Fruit fly (Drosophila melanogaster) whole organism: ENCODE measurements around the gene CG17118.

Experiments
- CG8478 ChIP-seq: fragments of >200 bp; optimal IDR thresholded peaks from 2 replicates; lab custom pipeline; 2018; ENCODE audit warnings: inconsistent platforms
- Dll ChIP-seq: fragments of >200 bp; optimal IDR thresholded peaks from 2 replicates; lab custom pipeline; 2017
- EcR ChIP-seq, 2 experiments: fragments of >200 bp; optimal IDR thresholded peaks; 2 replicates each; lab custom pipeline; 2017; ENCODE audit warnings: missing biosample characterization in 2 of 2, missing genetic modification characterization in 2 of 2, missing genetic modification reagents in 2 of 2
- pan ChIP-seq: fragments of >200 bp; optimal IDR thresholded peaks from 2 replicates; lab custom pipeline; 2017
- psq ChIP-seq: fragments of >200 bp; optimal IDR thresholded peaks from 2 replicates; lab custom pipeline; 2017
- usp ChIP-seq: fragments of >200 bp; optimal IDR thresholded peaks from 2 replicates; lab custom pipeline; 2017; ENCODE audit warnings: missing biosample characterization, missing genetic modification characterization, mixed read lengths

CG17118 gene

DNA sequence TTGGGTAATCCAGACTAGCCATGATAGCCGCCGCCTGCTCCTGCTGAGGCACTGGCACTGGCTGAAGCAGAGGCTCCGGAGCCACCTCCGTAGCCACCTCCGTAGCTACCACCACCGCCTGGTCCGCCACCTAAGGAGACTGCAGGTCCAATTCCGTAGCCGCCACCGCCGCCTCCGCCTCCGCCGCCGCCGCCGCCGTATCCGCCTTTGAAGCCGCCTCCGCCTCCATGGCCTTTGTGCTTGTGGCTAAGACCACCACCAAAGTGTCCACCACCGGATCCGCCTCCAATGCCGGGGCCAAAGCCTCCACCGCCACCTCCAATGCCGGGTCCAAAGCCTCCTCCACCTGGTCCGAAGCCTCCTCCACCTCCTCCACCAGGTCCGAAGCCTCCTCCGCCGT lies 37.0 kb upstream of the CG17118 start:
- TF ChIP-seq usp, result no peak
- no peak for TF ChIP-seq psq (lab: Kevin White, UChicago)
- TF ChIP-seq pan (lab: Kevin White, UChicago), result no peak
- TF ChIP-seq CG8478 (lab: Kevin White, UChicago), result no peak
- no peak for TF ChIP-seq EcR (GFP tag; optimal IDR thresholded peaks at IDR 0.05; lab: Kevin White, UChicago)
- TF ChIP-seq Dll (lab: Kevin White, UChicago), result no peak

DNA sequence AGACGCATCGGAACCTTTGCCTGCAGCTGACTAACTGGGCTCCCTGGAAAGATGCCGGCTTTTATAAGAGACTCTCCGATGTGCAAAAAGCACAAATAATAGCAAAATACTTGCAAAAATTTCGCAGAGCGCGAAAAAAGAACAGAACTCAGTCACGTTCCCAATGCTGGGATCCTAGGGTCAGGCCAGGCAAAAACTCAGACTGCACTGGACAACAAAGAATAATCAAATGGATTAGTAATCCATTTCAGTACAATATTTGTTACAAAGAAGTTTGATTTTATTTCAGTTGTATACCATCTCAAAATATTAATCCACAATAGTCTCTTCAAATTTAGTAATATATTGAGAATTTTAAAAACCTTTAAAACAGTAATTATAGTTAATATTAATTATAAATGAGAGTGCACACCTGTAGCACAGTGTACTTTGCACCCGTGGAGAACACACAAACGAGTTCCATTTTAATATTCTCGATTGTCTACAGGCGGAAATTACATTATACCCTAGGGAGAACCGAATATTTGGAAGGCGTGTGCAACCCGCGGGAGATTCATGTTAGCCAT lies 35.9 kb upstream of the CG17118 start, which contains the start of gene CG17108:
Gene CG17108 (minus strand): TSS at position 51 of the 566 bp plus-strand sequence.
- TF ChIP-seq psq (lab: Kevin White, UChicago), result no peak
- TF ChIP-seq CG8478 (lab: Kevin White, UChicago), result no peak
- TF ChIP-seq EcR (GFP tag; optimal IDR thresholded peaks at IDR 0.05; lab: Kevin White, UChicago), result no peak

DNA sequence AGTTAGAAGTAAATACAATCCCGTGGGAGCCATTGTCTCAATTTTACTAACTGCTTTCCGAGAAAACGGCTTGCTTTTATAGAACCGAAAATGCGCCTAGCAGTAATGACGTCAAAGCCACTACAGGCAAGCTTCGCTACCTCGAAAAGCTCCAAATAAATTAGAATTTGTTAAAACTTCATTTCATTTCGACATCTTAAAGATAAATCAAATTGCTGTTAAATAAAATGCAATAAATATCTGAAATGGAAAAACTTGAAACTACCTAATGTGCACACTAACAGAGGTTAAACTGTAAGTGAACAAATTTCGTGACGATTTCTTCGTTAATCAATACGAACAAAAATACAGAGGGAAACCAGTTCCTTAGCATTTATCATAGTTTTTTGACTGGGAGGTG lies 32.1 kb upstream of the CG17118 start, which contains the start of gene CG7300:
Gene CG7300 (minus strand): TSS at position 52 of the 400 bp plus-strand sequence.
- TF ChIP-seq pan (lab: Kevin White, UChicago), result no peak
- TF ChIP-seq psq (lab: Kevin White, UChicago), result no peak
- no peak for TF ChIP-seq EcR (GFP tag; optimal IDR thresholded peaks at IDR 0.05; lab: Kevin White, UChicago)
- TF ChIP-seq CG8478 (lab: Kevin White, UChicago), result no peak
- TF ChIP-seq usp, result no peak
- TF ChIP-seq Dll (lab: Kevin White, UChicago), result no peak

DNA sequence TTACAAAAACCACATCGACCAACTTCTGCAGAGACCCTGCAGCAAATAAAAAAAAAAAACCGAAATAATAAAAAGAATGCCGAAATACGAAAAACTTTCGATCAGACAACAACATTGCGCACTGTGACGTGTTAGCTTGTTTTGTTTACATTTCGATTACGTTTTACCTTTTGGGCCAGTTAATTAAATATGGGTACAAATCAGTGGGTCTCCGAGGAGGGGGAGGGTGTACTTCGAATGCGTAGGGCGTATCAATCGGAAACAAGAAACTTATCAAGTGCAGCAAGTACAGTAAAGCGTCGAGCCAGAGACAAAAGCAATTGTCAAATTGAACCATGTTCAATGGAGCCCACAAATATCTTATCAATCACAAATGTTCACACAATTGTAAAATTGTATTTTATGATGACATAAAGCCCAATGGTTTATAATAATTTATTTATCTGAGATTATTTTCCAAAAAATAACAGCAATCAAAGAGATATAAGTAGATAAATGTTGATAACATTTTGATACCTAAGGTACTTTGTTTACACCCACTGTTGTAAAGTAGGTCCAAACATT lies 28.5 kb upstream of the CG17118 start, which contains the start of gene Lip1:
Gene Lip1 (minus strand): TSS at position 46 of the 564 bp plus-strand sequence.
- no peak for TF ChIP-seq usp
- no peak for TF ChIP-seq pan (lab: Kevin White, UChicago)
- TF ChIP-seq Dll (lab: Kevin White, UChicago), result no peak
- no peak for TF ChIP-seq CG8478 (lab: Kevin White, UChicago)
- no peak for TF ChIP-seq psq (lab: Kevin White, UChicago)
- no peak for TF ChIP-seq EcR (GFP tag; optimal IDR thresholded peaks at IDR 0.05; lab: Kevin White, UChicago)

DNA sequence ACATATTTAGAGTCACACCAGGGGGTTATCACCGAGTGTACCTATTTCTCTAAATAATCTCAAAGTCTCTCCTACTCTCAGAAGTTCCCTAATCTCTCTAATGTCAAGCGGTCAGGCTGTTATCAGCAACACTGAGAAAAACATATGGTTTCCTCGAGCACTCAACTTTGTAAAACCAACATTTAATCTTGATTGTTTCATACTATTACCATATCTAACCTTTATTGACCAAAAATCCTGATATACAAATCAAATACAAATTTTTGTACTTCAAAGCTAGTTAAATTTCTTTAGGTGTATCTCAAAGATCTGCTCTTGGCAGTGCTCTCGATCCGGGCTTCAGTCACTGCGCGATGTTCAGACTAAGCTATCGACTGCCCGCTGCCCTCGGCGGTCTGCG lies 26.8 kb upstream of the CG17118 start, which contains the start of gene CG6415:
Gene CG6415 (plus strand): TSS at position 341 of the 400 bp plus-strand sequence.
- TF ChIP-seq CG8478 (lab: Kevin White, UChicago) (no peak), psq (lab: Kevin White, UChicago) (no peak), pan (lab: Kevin White, UChicago) (no peak), Dll (lab: Kevin White, UChicago) (no peak)

DNA sequence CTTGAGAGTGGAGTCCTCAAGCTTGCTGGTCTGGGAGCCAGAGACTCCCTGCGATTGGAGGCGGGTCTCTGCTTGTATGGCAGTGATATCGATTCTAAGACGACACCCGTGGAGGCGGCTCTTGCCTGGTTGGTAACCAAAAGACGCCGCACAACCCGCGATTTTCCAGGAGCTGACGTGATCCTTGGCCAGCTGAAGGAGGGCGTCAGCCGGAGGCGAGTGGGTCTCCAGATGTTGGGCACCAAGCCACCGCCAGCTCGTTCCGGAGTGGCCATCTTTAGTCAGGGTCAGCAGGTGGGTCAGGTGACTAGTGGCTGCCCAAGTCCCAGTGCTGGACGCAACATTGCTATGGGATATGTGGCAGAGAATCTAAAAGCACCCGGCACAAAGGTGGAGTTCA lies 25.6 kb upstream of the CG17118 start:
- TF ChIP-seq psq (lab: Kevin White, UChicago) (no peak), CG8478 (lab: Kevin White, UChicago) (no peak), usp (no peak), pan (lab: Kevin White, UChicago) (no peak), Dll (lab: Kevin White, UChicago) (no peak), EcR (GFP tag; optimal IDR thresholded peaks at IDR 0.05; lab: Kevin White, UChicago) (no peak)

DNA sequence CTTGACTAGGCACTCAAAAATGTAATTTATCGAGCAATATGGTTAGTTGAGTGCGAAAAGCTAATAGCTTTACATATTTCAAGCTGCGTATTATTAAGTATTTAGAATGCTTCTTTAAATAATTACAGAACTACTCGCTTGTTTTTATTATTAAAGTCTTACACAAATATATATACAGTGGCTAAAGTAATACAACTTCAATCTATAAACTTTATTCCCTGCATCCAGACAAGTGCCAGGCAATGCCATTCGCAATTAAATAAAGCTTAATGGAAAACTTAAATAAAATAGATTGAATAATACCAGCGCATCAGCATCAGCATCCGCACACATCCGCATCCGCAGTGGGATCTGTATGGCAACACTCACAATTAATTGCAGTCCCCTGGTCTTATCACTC lies 23.8 kb upstream of the CG17118 start:
- no peak for TF ChIP-seq usp
- no peak for TF ChIP-seq Dll (lab: Kevin White, UChicago)
- TF ChIP-seq CG8478 (lab: Kevin White, UChicago), result no peak
- no peak for TF ChIP-seq EcR (GFP tag; optimal IDR thresholded peaks at IDR 0.05; lab: Kevin White, UChicago)
- no peak for TF ChIP-seq pan (lab: Kevin White, UChicago)
- TF ChIP-seq psq (lab: Kevin White, UChicago), result no peak

DNA sequence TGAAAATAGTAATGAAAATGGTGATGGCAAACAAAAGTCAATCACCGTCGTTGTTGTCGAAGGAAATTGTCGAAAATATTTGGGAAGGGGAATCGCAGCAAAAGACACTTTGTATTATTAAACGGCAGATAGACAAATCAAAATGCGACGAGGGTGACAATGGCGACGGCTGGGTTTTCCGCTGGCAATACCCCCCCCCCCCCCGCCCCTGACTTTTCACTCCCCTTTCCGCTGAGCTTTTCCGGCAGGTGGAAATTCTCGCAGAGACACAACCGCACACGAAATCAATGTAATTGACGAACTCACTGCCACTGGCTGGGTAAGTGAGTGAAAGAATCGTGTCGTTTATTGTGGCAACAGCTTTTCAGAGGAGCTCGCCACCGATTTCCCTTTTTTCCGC lies 22.0 kb upstream of the CG17118 start:
- TF ChIP-seq pan (lab: Kevin White, UChicago) (no peak), EcR (GFP tag; optimal IDR thresholded peaks at IDR 0.05; lab: Kevin White, UChicago) (no peak), psq (lab: Kevin White, UChicago) (no peak), usp (no peak), Dll (lab: Kevin White, UChicago) (no peak)

DNA sequence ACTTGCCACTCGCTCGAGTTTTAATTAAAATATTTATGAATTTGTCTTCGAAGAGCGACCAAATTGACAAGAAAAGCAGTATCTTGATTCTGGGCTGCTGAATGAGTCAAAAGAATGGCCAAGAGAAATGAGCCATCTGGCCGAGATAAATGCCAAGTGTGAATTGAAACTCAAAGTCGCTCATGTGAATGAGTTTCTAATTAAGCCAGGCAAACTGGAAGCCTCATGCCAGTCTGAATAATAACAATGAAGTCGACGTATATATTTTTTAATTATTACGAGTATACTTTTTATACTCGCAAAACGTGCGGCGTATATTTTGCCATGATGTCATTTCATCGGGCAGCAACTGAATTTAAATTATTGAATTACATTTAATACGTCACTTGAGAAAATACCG lies 20.7 kb upstream of the CG17118 start, which contains the start of gene Lip2:
Gene Lip2 (minus strand): TSS at position 101 of the 400 bp plus-strand sequence.
- no peak for TF ChIP-seq pan (lab: Kevin White, UChicago)
- TF ChIP-seq EcR (GFP tag; optimal IDR thresholded peaks at IDR 0.05; lab: Kevin White, UChicago), result no peak
- no peak for TF ChIP-seq Dll (lab: Kevin White, UChicago)
- TF ChIP-seq psq (lab: Kevin White, UChicago), result no peak
- TF ChIP-seq usp, result no peak
- TF ChIP-seq CG8478 (lab: Kevin White, UChicago), result no peak

DNA sequence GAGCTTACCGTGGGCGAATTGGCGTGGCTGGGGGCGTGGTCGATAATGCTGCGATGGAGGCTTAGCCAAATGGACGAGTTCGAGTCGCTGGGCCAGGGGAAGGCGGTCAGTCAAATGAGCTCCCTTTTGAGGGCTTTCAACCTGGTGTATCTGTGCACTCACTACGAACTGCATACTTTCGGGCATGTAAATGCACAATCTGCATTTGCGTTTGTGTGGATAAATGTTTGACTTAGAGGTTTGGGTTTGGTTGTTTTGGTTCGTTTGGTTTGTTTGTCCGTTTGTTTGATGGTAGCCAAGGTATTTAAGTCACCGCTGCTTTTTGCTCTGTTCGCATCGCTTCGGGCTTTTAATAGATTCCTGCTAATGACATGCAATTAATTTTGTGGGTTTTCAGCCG lies 18.8 kb upstream of the CG17118 start:
- TF ChIP-seq psq (lab: Kevin White, UChicago) (no peak), EcR (GFP tag; optimal IDR thresholded peaks at IDR 0.05; lab: Kevin White, UChicago) (no peak), Dll (lab: Kevin White, UChicago) (no peak), CG8478 (lab: Kevin White, UChicago) (no peak), usp (no peak), pan (lab: Kevin White, UChicago) (no peak)

DNA sequence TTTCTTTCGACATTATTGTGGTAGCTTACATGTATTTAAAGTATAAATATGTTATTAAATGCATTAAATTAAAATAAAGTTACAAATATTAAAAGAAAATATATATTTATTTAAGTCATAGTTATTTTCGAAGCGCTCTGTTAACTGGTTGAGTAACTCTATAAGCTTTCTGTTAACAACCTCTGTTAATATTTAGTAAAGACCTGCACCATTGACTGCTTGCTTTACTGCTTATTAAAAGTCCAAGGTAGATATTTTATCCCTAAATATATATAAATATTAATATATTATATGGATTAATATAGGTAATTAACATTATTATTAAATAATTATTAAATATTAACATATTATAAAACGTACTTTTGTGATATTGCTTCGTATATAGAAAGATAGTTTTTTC lies 8.5 kb upstream of the CG17118 start:
- TF ChIP-seq pan (lab: Kevin White, UChicago), result no peak
- no peak for TF ChIP-seq CG8478 (lab: Kevin White, UChicago)
- TF ChIP-seq EcR (GFP tag; optimal IDR thresholded peaks at IDR 0.05; lab: Kevin White, UChicago), result no peak
- no peak for TF ChIP-seq usp
- TF ChIP-seq Dll (lab: Kevin White, UChicago), result no peak

DNA sequence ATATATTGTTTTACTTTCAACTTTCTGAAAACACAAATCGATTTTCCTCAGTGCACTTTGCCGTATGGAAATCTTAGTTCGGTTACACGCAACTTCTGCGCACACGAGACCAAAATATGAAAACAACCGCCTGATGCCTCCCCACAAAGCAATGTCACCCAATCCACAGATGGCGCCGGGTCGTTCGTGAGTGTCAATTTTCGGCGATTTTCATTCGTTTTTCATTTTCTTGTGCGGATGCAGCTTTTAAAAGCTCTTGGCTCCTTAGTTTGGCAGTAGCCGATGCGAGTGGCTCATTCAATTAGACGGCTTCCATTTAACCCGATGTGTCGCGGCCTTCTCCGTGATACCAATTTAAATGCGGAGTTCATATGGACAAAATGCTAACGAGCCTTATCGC lies 6.2 kb upstream of the CG17118 start, which contains the start of gene CG6431:
Gene CG6431 (plus strand): TSS at position 301 of the 400 bp plus-strand sequence.
- TF ChIP-seq EcR (GFP tag; optimal IDR thresholded peaks at IDR 0.05; lab: Kevin White, UChicago), result no peak
- no peak for TF ChIP-seq psq (lab: Kevin White, UChicago)
- no peak for TF ChIP-seq CG8478 (lab: Kevin White, UChicago)
- TF ChIP-seq pan (lab: Kevin White, UChicago), result no peak
- no peak for TF ChIP-seq Dll (lab: Kevin White, UChicago)
- no peak for TF ChIP-seq usp
